Fruit fly (Drosophila melanogaster) whole organism, embryonic: ENCODE results near the gene Pnn.

ENCODE experiments used
- Awh ChIP-seq: fragments of 200-800 bp; sonication (Bioruptor generic); IDR thresholded peaks from 2 replicates; pipeline ENCODE4, ENCODE4 v1.3.6; 2022; ENCODE audit warnings: missing biosample characterization, missing genetic modification characterization
- Blimp-1 ChIP-seq: fragments of 200-800 bp; sonication (Bioruptor generic); optimal IDR thresholded peaks from 3 replicates; lab custom pipeline; 2018; ENCODE audit warnings: missing biosample characterization, missing genetic modification characterization, mild to moderate bottlenecking, moderate library complexity, missing genetic modification reagents
- CG10267 ChIP-seq: fragments of 200-800 bp; sonication (Bioruptor generic); optimal IDR thresholded peaks from 2 replicates; lab custom pipeline; 2018; ENCODE audit warnings: missing biosample characterization, mild to moderate bottlenecking, missing genetic modification characterization, moderate library complexity
- CG12659 ChIP-seq: fragments of 200-800 bp; sonication (Bioruptor generic); optimal IDR thresholded peaks from 3 replicates; lab custom pipeline; 2017; ENCODE audit warnings: mild to moderate bottlenecking, missing biosample characterization, missing genetic modification reagents, missing genetic modification characterization
- CG12744 ChIP-seq: fragments of 200-800 bp; sonication (Bioruptor generic); optimal IDR thresholded peaks from 2 replicates; lab custom pipeline; 2016; ENCODE audit warnings: missing biosample characterization, missing genetic modification characterization
- CG17359 ChIP-seq: fragments of 200-800 bp; sonication (Bioruptor generic); optimal IDR thresholded peaks from 3 replicates; lab custom pipeline; 2018; ENCODE audit warnings: missing biosample characterization, mild to moderate bottlenecking, missing genetic modification characterization, moderate library complexity
- CG2678 ChIP-seq: fragments of 200-800 bp; sonication (Bioruptor generic); optimal IDR thresholded peaks from 3 replicates; lab custom pipeline; 2019; ENCODE audit warnings: missing biosample characterization, mild to moderate bottlenecking, missing genetic modification characterization, moderate library complexity
- CG3065 ChIP-seq: fragments of 200-800 bp; sonication (Bioruptor generic); optimal IDR thresholded peaks from 2 replicates; lab custom pipeline; 2016; ENCODE audit warnings: missing biosample characterization, missing genetic modification characterization
- CG31224 ChIP-seq: fragments of 200-800 bp; sonication (Bioruptor generic); IDR thresholded peaks from 2 replicates; pipeline ENCODE4 v1.3.6; 2022; ENCODE audit warnings: missing biosample characterization, missing genetic modification characterization
- CG31441 ChIP-seq: fragments of 200-800 bp; sonication (Bioruptor generic); IDR thresholded peaks from 2 replicates; pipeline ENCODE4 v1.3.6; 2022; ENCODE audit warnings: missing biosample characterization, missing genetic modification characterization
- CG3281 ChIP-seq: fragments of 200-800 bp; sonication (Bioruptor generic); optimal IDR thresholded peaks from 3 replicates; lab custom pipeline; 2017; ENCODE audit warnings: missing biosample characterization, mild to moderate bottlenecking, missing genetic modification characterization
- CG3407 ChIP-seq: fragments of 200-800 bp; sonication (Bioruptor generic); optimal IDR thresholded peaks from 2 replicates; lab custom pipeline; 2018; ENCODE audit warnings: missing biosample characterization, mild to moderate bottlenecking, missing genetic modification characterization
- CG34224 ChIP-seq: fragments of 200-800 bp; sonication (Bioruptor generic); IDR thresholded peaks from 3 replicates; pipeline ENCODE4 v1.3.6; 2022; ENCODE audit warnings: missing biosample characterization, missing genetic modification characterization; ENCODE audit not compliant: partially characterized antibody
- CG42726 ChIP-seq: fragments of 200-800 bp; sonication (Bioruptor generic); IDR thresholded peaks from 2 replicates; pipeline ENCODE4 v1.3.6; 2022; ENCODE audit warnings: missing biosample characterization, missing genetic modification characterization; ENCODE audit not compliant: partially characterized antibody
- CG6654 ChIP-seq: fragments of 200-800 bp; sonication (Bioruptor generic); optimal IDR thresholded peaks from 2 replicates; lab custom pipeline; 2017; ENCODE audit warnings: missing biosample characterization, mild to moderate bottlenecking, missing genetic modification characterization
- CG6683 ChIP-seq: fragments of 200-800 bp; sonication (Bioruptor generic); optimal IDR thresholded peaks from 2 replicates; lab custom pipeline; 2017; ENCODE audit warnings: missing biosample characterization, mild to moderate bottlenecking, missing genetic modification characterization, missing genetic modification reagents
- CG6791 ChIP-seq: fragments of 200-800 bp; sonication (Bioruptor generic); IDR thresholded peaks from 3 replicates; pipeline ENCODE4 v1.3.6; 2022; ENCODE audit warnings: missing biosample characterization, missing genetic modification characterization; ENCODE audit not compliant: partially characterized antibody
- CG7963 ChIP-seq: fragments of 200-800 bp; sonication (Bioruptor generic); IDR thresholded peaks from 3 replicates; pipeline ENCODE4 v1.3.6; 2022; ENCODE audit warnings: missing biosample characterization, missing genetic modification characterization; ENCODE audit not compliant: partially characterized antibody
- CG8089 ChIP-seq: fragments of 200-800 bp; sonication (Bioruptor generic); optimal IDR thresholded peaks from 3 replicates; lab custom pipeline; 2016; ENCODE audit warnings: missing biosample characterization, missing genetic modification characterization
- CG9932 ChIP-seq: fragments of 200-800 bp; sonication (Bioruptor generic); IDR thresholded peaks from 2 replicates; pipeline ENCODE4 v1.3.6; 2022; ENCODE audit warnings: missing biosample characterization, missing genetic modification characterization
- Camta ChIP-seq: fragments of 200-800 bp; sonication (Bioruptor generic); optimal IDR thresholded peaks from 2 replicates; lab custom pipeline; 2016; ENCODE audit warnings: missing biosample characterization, missing genetic modification characterization
- D19A ChIP-seq: fragments of 200-800 bp; optimal IDR thresholded peaks from 3 replicates; lab custom pipeline; 2019; ENCODE audit warnings: missing biosample characterization, mild to moderate bottlenecking, missing genetic modification characterization, moderate library complexity
- Dip3 ChIP-seq: fragments of 200-800 bp; sonication (Bioruptor generic); optimal IDR thresholded peaks from 3 replicates; lab custom pipeline; 2016; ENCODE audit warnings: missing biosample characterization, missing genetic modification characterization
- Doc3 ChIP-seq: fragments of 200-800 bp; sonication (Bioruptor generic); IDR thresholded peaks from 3 replicates; pipeline ENCODE4 v1.3.6; 2022; ENCODE audit warnings: missing biosample characterization, missing genetic modification characterization; ENCODE audit not compliant: partially characterized antibody
- GATAe ChIP-seq: fragments of 200-800 bp; sonication (Bioruptor generic); conservative IDR thresholded peaks from 2 replicates; pipeline ENCODE4 v1.3.6; 2022; ENCODE audit warnings: missing biosample characterization, missing genetic modification characterization
- HmgZ ChIP-seq: fragments of 200-800 bp; sonication (Bioruptor generic); optimal IDR thresholded peaks from 2 replicates; lab custom pipeline; 2018; ENCODE audit warnings: missing biosample characterization, mild to moderate bottlenecking, missing genetic modification characterization
- MBD-R2 ChIP-seq: fragments of 200-800 bp; sonication (Bioruptor generic); IDR thresholded peaks from 2 replicates; pipeline ENCODE4 v1.3.6; 2022; ENCODE audit warnings: missing biosample characterization, missing genetic modification characterization
- Med ChIP-seq: fragments of 200-800 bp; sonication (Bioruptor generic); peaks from one replicate; lab custom pipeline; 2016; ENCODE audit warnings: missing biosample characterization, missing genetic modification characterization, mild to moderate bottlenecking, inconsistent platforms, moderate library complexity
- Myb ChIP-seq: fragments of 200-800 bp; sonication (Bioruptor generic); optimal IDR thresholded peaks from 2 replicates; lab custom pipeline; 2016; ENCODE audit warnings: missing biosample characterization, missing genetic modification characterization
- Nf-YB ChIP-seq: fragments of 200-800 bp; sonication (Bioruptor generic); optimal IDR thresholded peaks from 3 replicates; lab custom pipeline; 2019; ENCODE audit warnings: missing biosample characterization, mild to moderate bottlenecking, missing genetic modification characterization, moderate library complexity
- Nf-YC ChIP-seq: fragments of 200-800 bp; optimal IDR thresholded peaks from 3 replicates; lab custom pipeline; 2019; ENCODE audit warnings: missing biosample characterization, mild to moderate bottlenecking, missing genetic modification characterization, moderate library complexity
- ara ChIP-seq: fragments of 200-800 bp; sonication (Bioruptor generic); IDR thresholded peaks from 2 replicates; pipeline ENCODE4 v1.3.6; 2022; ENCODE audit warnings: missing biosample characterization, missing genetic modification characterization
- bcd ChIP-seq: fragments of 200-800 bp; sonication (Bioruptor generic); optimal IDR thresholded peaks from 2 replicates; lab custom pipeline; 2017; ENCODE audit warnings: missing biosample characterization, mild to moderate bottlenecking, missing genetic modification characterization
- fd3F ChIP-seq: fragments of 200-800 bp; sonication (Bioruptor generic); optimal IDR thresholded peaks from 2 replicates; lab custom pipeline; 2018; ENCODE audit warnings: missing biosample characterization, mild to moderate bottlenecking, missing genetic modification characterization, moderate library complexity
- gcm ChIP-seq: fragments of 200-800 bp; sonication (Bioruptor generic); optimal IDR thresholded peaks from 2 replicates; lab custom pipeline; 2019; ENCODE audit warnings: missing biosample characterization, mild to moderate bottlenecking, missing genetic modification characterization, moderate library complexity
- hb ChIP-seq: fragments of 200-800 bp; sonication (Bioruptor generic); IDR thresholded peaks from 3 replicates; pipeline ENCODE4 v1.3.6; 2022; ENCODE audit warnings: missing biosample characterization, missing genetic modification characterization; ENCODE audit not compliant: partially characterized antibody
- inv ChIP-seq: fragments of 200-800 bp; sonication (Bioruptor generic); IDR thresholded peaks from 2 replicates; pipeline ENCODE4 v1.3.6; 2022; ENCODE audit warnings: missing biosample characterization, missing genetic modification characterization; ENCODE audit not compliant: partially characterized antibody
- kay ChIP-seq: fragments of 200-800 bp; sonication (Bioruptor generic); optimal IDR thresholded peaks from 2 replicates; lab custom pipeline; 2016; ENCODE audit warnings: missing biosample characterization, missing genetic modification characterization
- lmd ChIP-seq: fragments of 200-800 bp; sonication (Bioruptor generic); IDR thresholded peaks from 2 replicates; pipeline ENCODE4 v1.3.6; 2022; ENCODE audit warnings: missing biosample characterization, missing genetic modification characterization
- odd ChIP-seq: fragments of 200-800 bp; sonication (Bioruptor generic); optimal IDR thresholded peaks from 2 replicates; lab custom pipeline; 2017; ENCODE audit warnings: missing biosample characterization, mild to moderate bottlenecking, missing genetic modification characterization
- row ChIP-seq: fragments of 200-800 bp; sonication (Bioruptor generic); IDR thresholded peaks from 3 replicates; pipeline ENCODE4 v1.3.6; 2022; ENCODE audit warnings: missing biosample characterization, missing genetic modification characterization
- sna ChIP-seq: fragments of 200-800 bp; sonication (Bioruptor generic); IDR thresholded peaks from 2 replicates; pipeline ENCODE4 v1.3.6; 2022; ENCODE audit warnings: missing biosample characterization, missing genetic modification characterization; ENCODE audit not compliant: partially characterized antibody
- ssp ChIP-seq: fragments of 200-800 bp; sonication (Bioruptor generic); IDR thresholded peaks from 2 replicates; pipeline ENCODE4 v1.3.6; 2022; ENCODE audit warnings: missing biosample characterization, missing genetic modification characterization
- stc ChIP-seq: fragments of 200-800 bp; sonication (Bioruptor generic); IDR thresholded peaks from 2 replicates; pipeline ENCODE4 v1.3.6; 2022; ENCODE audit warnings: missing biosample characterization, missing genetic modification characterization
- tna ChIP-seq: fragments of 200-800 bp; sonication (Bioruptor generic); IDR thresholded peaks from 2 replicates; pipeline ENCODE4 v1.3.6; 2022; ENCODE audit warnings: missing biosample characterization, missing genetic modification characterization; ENCODE audit not compliant: partially characterized antibody
- zen2 ChIP-seq: fragments of 200-800 bp; sonication (Bioruptor generic); IDR thresholded peaks from 3 replicates; pipeline ENCODE4 v1.3.6; 2022; ENCODE audit warnings: missing biosample characterization, missing genetic modification characterization; ENCODE audit not compliant: partially characterized antibody
- zfh2 ChIP-seq: fragments of 200-800 bp; sonication (Bioruptor generic); optimal IDR thresholded peaks from 2 replicates; lab custom pipeline; 2016; ENCODE audit warnings: missing biosample characterization, missing genetic modification characterization

Gene Pnn

DNA sequence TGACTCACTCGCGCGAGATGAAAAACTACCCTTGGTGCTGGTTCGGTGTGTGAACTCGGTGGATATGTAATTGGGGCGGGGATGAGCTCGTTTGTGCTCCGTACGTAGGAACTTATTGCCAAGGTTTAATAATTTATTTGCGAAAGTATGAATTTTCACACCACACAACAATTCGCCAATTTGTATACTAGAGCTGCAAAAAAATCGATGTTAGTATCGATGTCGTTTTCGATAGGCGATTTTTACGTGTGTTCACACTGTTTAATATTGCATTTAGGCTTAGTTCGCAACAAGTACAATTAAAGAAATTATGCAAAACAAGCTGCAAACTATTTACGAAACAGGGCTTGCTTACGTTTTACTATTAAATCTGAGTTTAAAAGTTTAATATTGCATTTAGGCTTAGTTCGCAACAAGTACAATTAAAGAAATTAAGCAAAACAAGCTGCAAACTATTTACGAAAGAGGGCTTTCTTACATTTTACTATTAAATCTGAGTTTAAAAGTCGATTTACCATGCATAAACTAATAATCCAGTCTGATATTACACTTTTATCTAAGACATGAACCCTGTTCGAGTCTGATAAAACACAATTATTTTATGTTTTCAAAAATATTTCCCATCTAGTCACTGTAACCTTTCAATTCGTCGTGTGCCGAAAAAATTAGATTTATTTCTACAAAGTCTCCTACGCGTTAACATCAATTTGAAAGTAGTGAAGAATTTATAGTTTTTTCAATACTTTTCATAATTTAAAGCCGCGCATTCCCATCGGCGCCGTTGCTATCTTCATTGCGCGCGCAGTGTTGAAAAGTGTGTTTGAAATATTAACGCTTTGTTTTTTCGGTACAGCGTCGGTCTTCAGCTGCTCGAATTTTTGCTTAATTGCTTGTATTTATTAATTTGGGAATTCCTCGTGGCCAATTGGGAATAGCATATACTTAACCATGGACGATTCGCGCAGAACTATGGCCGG lies 22.5 kb downstream of the Pnn start, which contains the start of the genes Snap24 and CG8478 (continued):
- TF ChIP-seq odd = no peak
- TF ChIP-seq CG9932 (GFP tag; lab: Robert Waterston, UW) = peak; percentile 50
- no peak for TF ChIP-seq CG17359 (tag; lab: Kevin White, UChicago)
- peak; percentile 57; the same call in 2 of the 3 replicates for TF ChIP-seq CG7963 (GFP tag; lab: Robert Waterston, UW)
- TF ChIP-seq CG3407 = no peak
- peak; percentile 33 for TF ChIP-seq Camta (GFP tag; lab: Kevin White, UChicago)
- TF ChIP-seq MBD-R2 = peak; percentile 59
- no peak for TF ChIP-seq stc
- peak; percentile 70 for TF ChIP-seq row
- peak; percentile 72 for TF ChIP-seq inv (GFP tag; lab: Robert Waterston, UW)
- TF ChIP-seq Dip3 (GFP tag; lab: Kevin White, UChicago) = no peak
- peak; percentile 92 for TF ChIP-seq ssp
- TF ChIP-seq Nf-YB (GFP tag; lab: Kevin White, UChicago) = no peak
- peak; percentile 45; the same call in 1 of the 2 replicates for TF ChIP-seq CG42726 (GFP tag; lab: Robert Waterston, UW)
- TF ChIP-seq Myb = peak; percentile 75
- TF ChIP-seq CG31224 (GFP tag; lab: Robert Waterston, UW) = no peak
- TF ChIP-seq kay = peak; percentile 85
- no peak for TF ChIP-seq CG8089
- TF ChIP-seq fd3F (GFP tag; lab: Kevin White, UChicago) = no peak
- TF ChIP-seq CG12659 (GFP tag; lab: Kevin White, UChicago) = peak; percentile 26
- TF ChIP-seq CG2678 (tag; lab: Kevin White, UChicago) = no peak
- TF ChIP-seq CG3281 (GFP tag; lab: Kevin White, UChicago) = no peak
- TF ChIP-seq gcm (GFP tag; lab: Kevin White, UChicago) = no peak
- peak; percentile 79 for TF ChIP-seq CG34224 (GFP tag; lab: Robert Waterston, UW)
- TF ChIP-seq CG6791 (GFP tag; lab: Robert Waterston, UW) = peak; percentile 79
- no peak for TF ChIP-seq bcd (GFP tag; lab: Kevin White, UChicago)
- TF ChIP-seq Doc3 (GFP tag; lab: Robert Waterston, UW) = peak; percentile 71
- no peak for TF ChIP-seq Awh (GFP tag; lab: Robert Waterston, UW)
- TF ChIP-seq tna (GFP tag; lab: Robert Waterston, UW) = peak; percentile 68; the same call in 1 of the 2 replicates
- TF ChIP-seq ara (GFP tag; lab: Robert Waterston, UW) = no peak
- no peak for TF ChIP-seq CG3065 (GFP tag; lab: Kevin White, UChicago)
- peak; percentile 61 for TF ChIP-seq hb (GFP tag; lab: Robert Waterston, UW)
- peak; percentile 70 for TF ChIP-seq Med (GFP tag; lab: Kevin White, UChicago)
- no peak for TF ChIP-seq CG31441 (GFP tag; lab: Robert Waterston, UW)
- no peak for TF ChIP-seq zfh2 (GFP tag; lab: Kevin White, UChicago)
- no peak for TF ChIP-seq lmd (GFP tag; lab: Robert Waterston, UW)
- TF ChIP-seq GATAe (GFP tag; lab: Robert Waterston, UW) = no peak
- TF ChIP-seq CG12744 (GFP tag; lab: Kevin White, UChicago) = no peak
- TF ChIP-seq CG10267 (tag; lab: Kevin White, UChicago) = peak; percentile 93
- TF ChIP-seq Nf-YC (tag; lab: Kevin White, UChicago) = peak; percentile 20
- TF ChIP-seq D19A (tag; lab: Kevin White, UChicago) = peak; percentile 9
- TF ChIP-seq CG6683 (GFP tag; lab: Kevin White, UChicago) = no peak
- no peak for TF ChIP-seq CG6654 (GFP tag; lab: Kevin White, UChicago)
- TF ChIP-seq Blimp-1 = no peak
- peak; percentile 74 for TF ChIP-seq sna
- TF ChIP-seq HmgZ (tag; lab: Kevin White, UChicago) = no peak
- peak; percentile 66; the same call in 2 of the 3 replicates for TF ChIP-seq zen2 (GFP tag; lab: Robert Waterston, UW)
